Worm (Caenorhabditis elegans): ENCODE results near the gene C14A6.6.

The C14A6.6 gene

DNA sequence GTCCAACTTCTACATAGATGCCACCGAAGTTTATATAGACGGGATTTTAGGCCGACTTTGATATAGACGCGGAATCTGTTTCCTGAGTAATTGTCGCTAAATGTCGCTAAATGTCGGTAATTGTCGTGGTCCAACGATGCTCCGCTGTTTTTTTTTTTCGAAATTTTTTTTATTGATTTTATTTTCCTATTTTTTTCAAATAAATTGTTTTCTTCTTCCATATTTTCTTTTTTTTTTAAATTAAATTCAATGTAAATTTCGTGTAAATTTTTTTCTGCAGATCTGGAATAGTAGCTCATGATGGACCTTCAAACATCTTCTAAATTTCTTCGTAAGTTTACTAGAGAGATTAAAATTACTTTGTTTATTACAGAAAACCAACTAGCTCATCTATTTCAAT is 17.8 kb upstream of the C14A6.6 start, which contains the start of gene C31G12.3:
C31G12.3 (plus strand) TSS at position 301 of the 400 bp plus-strand sequence.
- no peak for TF ChIP-seq flt-1 (GFP tag; IDR thresholded peaks at IDR 0.05)
- TF ChIP-seq med-1 (GFP tag; optimal IDR thresholded peaks at IDR 0.05; ENCODE audit: insufficient read depth), result no peak
- no peak for TF ChIP-seq ztf-29 (GFP tag; IDR thresholded peaks at IDR 0.05)
- no peak for TF ChIP-seq ref-1 (GFP tag; conservative IDR thresholded peaks at IDR 0.05)
- no peak for TF ChIP-seq cog-1 (tag; optimal IDR thresholded peaks at IDR 0.05)
- no peak for TF ChIP-seq ztf-23 (GFP tag; IDR thresholded peaks at IDR 0.05)
- TF ChIP-seq klf-2 (GFP tag; conservative IDR thresholded peaks at IDR 0.05), result no peak
- no peak for TF ChIP-seq tab-1 (GFP tag; IDR thresholded peaks at IDR 0.05)
- no peak for TF ChIP-seq T22C8.4 (GFP tag; IDR thresholded peaks at IDR 0.05)

DNA sequence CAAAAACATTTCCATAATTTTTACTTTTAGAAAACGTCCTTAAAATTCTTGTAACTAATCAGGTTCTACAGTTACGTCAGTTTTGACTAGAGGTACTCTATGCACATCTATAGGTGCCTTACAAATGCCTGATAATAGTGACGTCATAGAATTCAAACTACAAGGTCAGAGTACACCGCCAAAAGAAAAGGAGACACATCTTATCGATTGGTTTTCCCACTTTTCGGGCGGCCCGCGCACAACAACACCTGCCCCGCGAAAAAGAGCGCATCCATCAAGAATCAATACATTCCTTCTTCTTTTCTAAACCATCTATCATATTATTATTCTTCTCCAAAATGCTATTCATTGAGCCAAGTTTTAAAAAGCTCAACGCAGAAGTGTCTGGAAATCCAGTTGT is 12.6 kb upstream of the C14A6.6 start, which contains the start of gene C31G12.1:
C31G12.1 (plus strand) TSS at position 301 of the 400 bp plus-strand sequence.
- TF ChIP-seq tab-1 (GFP tag; IDR thresholded peaks at IDR 0.05) (no peak), ztf-29 (GFP tag; IDR thresholded peaks at IDR 0.05) (no peak), klf-2 (GFP tag; conservative IDR thresholded peaks at IDR 0.05) (no peak)

DNA sequence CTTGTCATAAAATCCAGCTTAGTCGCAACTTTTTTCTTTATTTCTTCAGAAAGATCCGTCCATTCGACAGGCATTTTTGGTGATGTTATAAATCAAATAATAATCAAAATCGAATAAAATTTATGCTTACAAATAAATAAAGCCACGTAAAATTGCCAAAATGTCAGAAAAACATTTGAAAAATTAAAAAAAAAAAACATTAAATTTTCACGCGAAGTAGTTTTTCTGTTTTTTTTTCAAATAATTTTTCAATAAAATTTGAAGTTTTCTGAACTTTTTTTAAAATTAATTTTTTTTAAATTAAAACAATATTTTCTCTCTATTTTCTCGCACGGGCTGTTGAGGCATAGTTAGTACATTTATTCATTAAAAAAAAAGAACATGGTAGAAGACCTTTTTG is 11.6 kb upstream of the C14A6.6 start, which contains the start of gene C31G12.4:
C31G12.4 (minus strand) TSS at position 101 of the 400 bp plus-strand sequence.
- TF ChIP-seq ztf-23 (GFP tag; IDR thresholded peaks at IDR 0.05), result no peak
- no peak for TF ChIP-seq cog-1 (tag; optimal IDR thresholded peaks at IDR 0.05)
- no peak for TF ChIP-seq tab-1 (GFP tag; IDR thresholded peaks at IDR 0.05)
- no peak for TF ChIP-seq T22C8.4 (GFP tag; IDR thresholded peaks at IDR 0.05)
- no peak for TF ChIP-seq flt-1 (GFP tag; IDR thresholded peaks at IDR 0.05)
- no peak for TF ChIP-seq ref-1 (GFP tag; conservative IDR thresholded peaks at IDR 0.05)
- no peak for TF ChIP-seq ztf-29 (GFP tag; IDR thresholded peaks at IDR 0.05)
- no peak for TF ChIP-seq med-1 (GFP tag; optimal IDR thresholded peaks at IDR 0.05; ENCODE audit: insufficient read depth)
- no peak for TF ChIP-seq klf-2 (GFP tag; conservative IDR thresholded peaks at IDR 0.05)

DNA sequence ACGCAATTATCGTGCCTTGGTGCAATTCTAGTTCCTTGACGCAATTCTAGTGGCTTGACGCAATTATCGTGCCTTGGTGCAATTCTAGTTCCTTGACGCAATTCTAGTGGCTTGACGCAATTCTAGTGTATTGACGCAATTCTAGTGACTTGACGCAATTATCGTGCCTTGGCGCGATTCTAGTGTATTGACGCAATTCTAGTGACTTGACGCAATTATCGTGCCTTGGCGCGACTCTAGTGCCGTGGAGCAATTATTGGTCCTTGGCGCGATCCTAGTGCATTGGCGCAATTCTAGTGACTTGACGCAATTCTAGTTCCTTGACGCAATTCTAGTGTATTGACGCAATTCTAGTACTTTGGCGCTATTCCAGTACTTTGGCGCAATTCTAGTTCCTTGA is 7.9 kb upstream of the C14A6.6 start:
- TF ChIP-seq ztf-23 (GFP tag; IDR thresholded peaks at IDR 0.05) (0 out of 2 replicates have a peak, but pooled peaks have one; percentile 47), T22C8.4 (GFP tag; IDR thresholded peaks at IDR 0.05) (0 out of 2 replicates have a peak, but pooled peaks have one; percentile 28)

DNA sequence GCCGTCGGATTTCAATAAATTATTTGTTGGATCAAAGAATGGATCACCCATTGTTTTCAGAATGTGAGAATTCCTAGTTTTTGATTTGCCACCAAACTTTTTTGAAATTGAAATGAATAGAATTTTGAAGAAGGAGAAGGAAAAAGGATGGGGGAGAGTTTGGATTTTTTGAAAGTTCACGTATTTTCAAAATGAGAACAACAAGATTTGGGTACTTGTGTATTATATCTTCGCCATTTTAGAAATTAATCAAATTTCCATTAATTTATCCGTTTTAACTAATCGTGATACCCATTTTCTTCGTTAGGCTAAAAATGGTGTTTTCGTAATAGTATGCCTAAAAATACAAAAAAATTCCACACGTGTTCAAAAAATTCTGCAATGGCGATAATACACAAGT is 4.5 kb upstream of the C14A6.6 start, which contains the start of gene C14A6.8:
C14A6.8 (minus strand) TSS at position 101 of the 400 bp plus-strand sequence.
- TF ChIP-seq flt-1 (GFP tag; IDR thresholded peaks at IDR 0.05) (no peak), cog-1 (tag; optimal IDR thresholded peaks at IDR 0.05) (no peak), med-1 (GFP tag; optimal IDR thresholded peaks at IDR 0.05; ENCODE audit: insufficient read depth) (no peak), ztf-29 (GFP tag; IDR thresholded peaks at IDR 0.05) (no peak), ztf-23 (GFP tag; IDR thresholded peaks at IDR 0.05) (no peak), klf-2 (GFP tag; conservative IDR thresholded peaks at IDR 0.05) (no peak), T22C8.4 (GFP tag; IDR thresholded peaks at IDR 0.05) (no peak), ref-1 (GFP tag; conservative IDR thresholded peaks at IDR 0.05) (no peak), tab-1 (GFP tag; IDR thresholded peaks at IDR 0.05) (no peak)

DNA sequence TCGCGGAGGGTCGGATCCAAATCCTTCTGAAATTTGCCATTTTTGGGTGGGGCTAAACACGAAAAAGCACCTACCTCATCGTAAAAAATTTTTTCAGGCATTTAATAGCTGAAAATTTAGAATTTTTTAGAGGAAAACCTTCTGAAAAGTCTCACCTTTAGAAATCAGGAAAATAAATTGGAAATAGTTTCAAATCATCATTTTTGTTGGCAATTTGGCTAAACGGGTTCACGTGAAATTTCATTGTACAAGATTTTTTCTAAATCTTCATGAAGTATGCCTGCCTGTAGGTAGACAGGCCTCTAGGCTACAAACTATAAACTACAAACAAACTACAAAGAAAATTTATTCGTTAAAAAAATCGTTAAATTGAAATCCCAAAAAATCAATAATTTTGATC is 1.2 kb upstream of the C14A6.6 start, which contains the start of gene C14A6.7:
C14A6.7 (minus strand) TSS at position 101 of the 400 bp plus-strand sequence.
- TF ChIP-seq flt-1 (GFP tag; IDR thresholded peaks at IDR 0.05), result no peak
- TF ChIP-seq tab-1 (GFP tag; IDR thresholded peaks at IDR 0.05), result no peak
- TF ChIP-seq klf-2 (GFP tag; conservative IDR thresholded peaks at IDR 0.05), result no peak
- no peak for TF ChIP-seq cog-1 (tag; optimal IDR thresholded peaks at IDR 0.05)
- TF ChIP-seq med-1 (GFP tag; optimal IDR thresholded peaks at IDR 0.05; ENCODE audit: insufficient read depth), result no peak
- TF ChIP-seq ztf-23 (GFP tag; IDR thresholded peaks at IDR 0.05), result no peak
- TF ChIP-seq ref-1 (GFP tag; conservative IDR thresholded peaks at IDR 0.05), result no peak
- TF ChIP-seq ztf-29 (GFP tag; IDR thresholded peaks at IDR 0.05), result no peak

DNA sequence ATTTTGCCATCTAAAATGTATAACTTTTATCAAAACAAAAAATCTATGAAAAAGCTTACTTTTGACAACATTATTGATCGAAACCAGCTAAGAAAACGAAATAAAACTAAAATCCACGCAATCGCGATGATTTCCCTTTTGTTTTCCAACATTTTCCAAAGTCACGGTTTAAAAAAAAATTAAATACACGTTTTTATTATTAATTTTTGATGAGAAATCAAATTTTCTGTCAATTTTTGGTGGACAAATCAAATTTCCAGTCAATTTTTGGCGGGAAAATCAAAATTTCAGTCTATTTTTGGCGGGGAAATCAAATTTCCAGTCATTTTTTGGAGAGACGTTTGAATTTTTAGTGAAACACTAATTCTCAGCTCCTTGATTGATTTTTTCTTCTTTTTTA is 2.3 kb downstream of the C14A6.6 start, which contains the start of gene C14A6.5:
C14A6.5 (minus strand) TSS at position 101 of the 400 bp plus-strand sequence.
- no peak for TF ChIP-seq ztf-23 (GFP tag; IDR thresholded peaks at IDR 0.05)
- TF ChIP-seq T22C8.4 (GFP tag; IDR thresholded peaks at IDR 0.05), result no peak

DNA sequence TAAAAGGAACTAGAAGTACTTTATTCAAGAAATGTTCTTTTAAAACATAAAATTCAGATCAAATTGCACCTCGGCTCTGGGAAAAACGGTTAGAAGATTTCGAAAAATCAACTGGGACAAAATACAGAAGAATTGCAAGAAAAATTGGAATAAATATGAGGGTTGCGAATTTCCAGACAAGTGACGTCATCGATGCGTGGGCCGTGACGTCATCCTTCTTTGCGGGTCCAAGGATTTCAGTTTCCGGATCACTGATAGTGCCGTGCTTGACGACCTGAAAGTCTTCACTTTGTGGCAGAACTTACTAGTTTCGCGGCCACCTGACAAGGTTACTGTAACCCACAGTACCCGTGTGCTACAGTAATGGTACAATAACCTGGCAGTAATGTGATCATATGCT is 3.6 kb downstream of the C14A6.6 start:
- TF ChIP-seq T22C8.4 (GFP tag; IDR thresholded peaks at IDR 0.05) (no peak), med-1 (GFP tag; optimal IDR thresholded peaks at IDR 0.05; ENCODE audit: insufficient read depth) (no peak), klf-2 (GFP tag; conservative IDR thresholded peaks at IDR 0.05) (no peak), tab-1 (GFP tag; IDR thresholded peaks at IDR 0.05) (no peak), flt-1 (GFP tag; IDR thresholded peaks at IDR 0.05) (no peak), ztf-23 (GFP tag; IDR thresholded peaks at IDR 0.05) (no peak), ztf-29 (GFP tag; IDR thresholded peaks at IDR 0.05) (no peak), cog-1 (tag; optimal IDR thresholded peaks at IDR 0.05) (no peak)

DNA sequence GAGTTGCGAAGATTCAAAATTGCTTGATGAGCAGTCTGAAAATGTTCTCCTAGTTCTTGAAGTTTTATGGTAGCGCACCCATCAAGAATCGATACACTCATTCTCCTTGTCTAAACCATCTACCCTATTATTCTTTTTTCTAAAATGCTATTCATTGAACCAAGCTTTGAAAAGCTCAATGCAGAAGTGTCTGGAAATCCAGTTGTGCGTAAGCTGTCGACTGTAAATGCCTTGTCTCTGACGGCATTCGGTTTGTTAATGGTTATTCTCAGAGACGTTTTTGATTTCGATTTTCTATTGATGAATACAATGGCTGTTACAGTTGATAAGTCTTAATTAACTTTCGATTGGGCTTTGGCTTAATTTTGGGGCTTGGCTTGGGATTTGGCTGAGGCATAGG is 4.5 kb downstream of the C14A6.6 start, which contains the start of gene C14A6.12:
C14A6.12 (minus strand) TSS at position 101 of the 400 bp plus-strand sequence.
- TF ChIP-seq ref-1 (GFP tag; conservative IDR thresholded peaks at IDR 0.05) (no peak), ztf-23 (GFP tag; IDR thresholded peaks at IDR 0.05) (no peak), med-1 (GFP tag; optimal IDR thresholded peaks at IDR 0.05; ENCODE audit: insufficient read depth) (no peak), T22C8.4 (GFP tag; IDR thresholded peaks at IDR 0.05) (no peak), tab-1 (GFP tag; IDR thresholded peaks at IDR 0.05) (no peak), flt-1 (GFP tag; IDR thresholded peaks at IDR 0.05) (no peak), klf-2 (GFP tag; conservative IDR thresholded peaks at IDR 0.05) (no peak), cog-1 (tag; optimal IDR thresholded peaks at IDR 0.05) (no peak), ztf-29 (GFP tag; IDR thresholded peaks at IDR 0.05) (no peak)

DNA sequence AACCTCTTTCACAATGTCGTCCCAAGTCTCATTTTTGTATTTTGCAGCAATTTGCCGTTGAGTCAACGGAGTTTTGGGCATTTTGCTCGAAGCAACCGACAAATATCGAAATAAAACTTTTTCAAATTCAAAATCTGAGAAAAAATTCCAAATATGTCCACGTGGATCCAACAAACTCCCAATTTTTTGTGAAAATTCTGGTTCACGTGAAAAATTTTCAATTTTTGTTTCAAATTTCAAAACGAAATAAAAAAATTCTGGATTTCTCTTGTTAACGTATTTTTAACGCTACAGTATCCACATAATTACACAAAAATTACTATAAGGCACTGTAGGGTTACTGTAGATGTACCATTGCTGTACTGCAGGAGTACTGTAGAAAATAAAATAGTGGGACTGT is 5.8 kb downstream of the C14A6.6 start, which contains the start of gene C14A6.13:
C14A6.13 (minus strand) TSS at position 101 of the 400 bp plus-strand sequence.
- TF ChIP-seq ref-1 (GFP tag; conservative IDR thresholded peaks at IDR 0.05) (no peak), med-1 (GFP tag; optimal IDR thresholded peaks at IDR 0.05; ENCODE audit: insufficient read depth) (no peak), tab-1 (GFP tag; IDR thresholded peaks at IDR 0.05) (no peak), ztf-23 (GFP tag; IDR thresholded peaks at IDR 0.05) (no peak), klf-2 (GFP tag; conservative IDR thresholded peaks at IDR 0.05) (no peak), cog-1 (tag; optimal IDR thresholded peaks at IDR 0.05) (no peak), flt-1 (GFP tag; IDR thresholded peaks at IDR 0.05) (no peak), T22C8.4 (GFP tag; IDR thresholded peaks at IDR 0.05) (no peak), ztf-29 (GFP tag; IDR thresholded peaks at IDR 0.05) (no peak)

Data from whole organism, midembryonic.